Worm (Caenorhabditis elegans): ENCODE data around the gene ttc-37.

DNA sequence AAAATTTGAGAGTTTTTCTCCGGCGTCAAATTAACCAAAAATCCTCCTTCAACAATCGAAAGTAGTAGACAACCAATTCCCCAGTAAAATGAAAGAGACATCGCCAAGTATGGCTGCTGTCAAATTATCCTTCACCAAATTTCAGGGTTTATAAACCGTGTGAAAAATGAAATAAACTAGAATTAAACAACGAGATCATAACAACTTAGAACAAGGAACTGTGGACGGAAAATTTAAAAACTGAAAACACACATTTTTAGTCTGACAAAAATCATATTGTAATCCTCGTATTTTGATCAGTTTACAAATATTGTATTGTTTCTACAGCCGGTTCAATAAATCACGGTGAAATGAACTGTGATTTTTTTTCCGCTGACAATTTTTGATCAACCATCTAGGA is 58.7 kb downstream of the ttc-37 start, which contains the start of gene cest-30:
- TF ChIP-seq hlh-15 (tag; optimal IDR thresholded peaks at IDR 0.05): no peak
- TF ChIP-seq odd-2 (tag; optimal IDR thresholded peaks at IDR 0.05): no peak
- no peak for TF ChIP-seq ttx-3 (tag; optimal IDR thresholded peaks at IDR 0.05)
- TF ChIP-seq nhr-232 (tag; optimal IDR thresholded peaks at IDR 0.05): no peak
- no peak for TF ChIP-seq pros-1 (tag; optimal IDR thresholded peaks at IDR 0.05)

Data from whole organism, late embryonic.